Worm (Caenorhabditis elegans) whole organism, L3 larva: Measurements from ENCODE around the gene jmjd-5.

Experiments used
- R02D3.7 ChIP-seq: fragments of 150-350 bp; optimal IDR thresholded peaks from 2 replicates; lab custom pipeline; 2014; ENCODE audit warnings: missing biosample characterization, missing genetic modification characterization
- ZK546.5 ChIP-seq: sonication (generic microtip); optimal IDR thresholded peaks from 2 replicates; lab custom pipeline; 2017; ENCODE audit warnings: missing biosample characterization, missing genetic modification characterization
- ama-1 ChIP-seq: fragments of 150-350 bp; optimal IDR thresholded peaks from 2 replicates; lab custom pipeline; 2018
- ceh-82 ChIP-seq: fragments of 150-350 bp; optimal IDR thresholded peaks from 2 replicates; lab custom pipeline; 2014; ENCODE audit warnings: missing biosample characterization, missing genetic modification characterization
- elt-1 ChIP-seq: fragments of 150-350 bp; optimal IDR thresholded peaks from 2 replicates; lab custom pipeline; 2014; ENCODE audit warnings: missing biosample characterization, missing genetic modification characterization
- elt-2 ChIP-seq: sonication (generic microtip); optimal IDR thresholded peaks from 2 replicates; lab custom pipeline; 2016; ENCODE audit warnings: missing genetic modification reagents, mild to moderate bottlenecking, missing genetic modification characterization, missing compliant biosample characterization
- elt-3 ChIP-seq, 3 experiments: fragments of 150-350 bp in 1 of 3; sonication (generic microtip) in 2 of 3; optimal IDR thresholded peaks; 2 replicates in 2 of 3; 4 replicates in 1 of 3; lab custom pipeline; 2014 to 2017; ENCODE audit warnings: missing biosample characterization in 3 of 3, missing genetic modification characterization in 3 of 3
- fos-1 ChIP-seq: fragments of 150-350 bp; optimal IDR thresholded peaks from 2 replicates; lab custom pipeline; 2014; ENCODE audit warnings: missing biosample characterization, missing genetic modification characterization
- hmg-11 ChIP-seq: sonication (generic microtip); optimal IDR thresholded peaks from 2 replicates; lab custom pipeline; 2016; ENCODE audit warnings: missing genetic modification characterization, missing compliant biosample characterization
- mdl-1 ChIP-seq: fragments of 150-350 bp; optimal IDR thresholded peaks from 2 replicates; lab custom pipeline; 2014; ENCODE audit warnings: missing biosample characterization, missing genetic modification characterization
- mml-1 ChIP-seq: fragments of 150-350 bp; sonication (generic microtip); optimal IDR thresholded peaks from 3 replicates; lab custom pipeline; 2014; ENCODE audit warnings: missing biosample characterization, missing genetic modification characterization
- nfya-1 ChIP-seq: sonication (generic microtip); optimal IDR thresholded peaks from 2 replicates; lab custom pipeline; 2017; ENCODE audit warnings: missing genetic modification characterization, mild to moderate bottlenecking, missing compliant biosample characterization, antibody characterized with exemption, moderate library complexity; ENCODE audit not compliant: insufficient read depth
- nhr-12 ChIP-seq: fragments of 150-350 bp; optimal IDR thresholded peaks from 2 replicates; lab custom pipeline; 2014; ENCODE audit warnings: missing biosample characterization, missing genetic modification characterization
- nhr-23 ChIP-seq: fragments of 150-350 bp; optimal IDR thresholded peaks from 2 replicates; lab custom pipeline; 2014; ENCODE audit warnings: missing biosample characterization, missing genetic modification reagents, missing genetic modification characterization
- nhr-25 ChIP-seq: sonication (generic microtip); optimal IDR thresholded peaks from 2 replicates; lab custom pipeline; 2017; ENCODE audit warnings: missing biosample characterization, missing genetic modification characterization
- nhr-43 ChIP-seq: sonication (generic microtip); optimal IDR thresholded peaks from 2 replicates; lab custom pipeline; 2016; ENCODE audit warnings: mild to moderate bottlenecking, missing genetic modification characterization, missing compliant biosample characterization; ENCODE audit not compliant: poor library complexity, severe bottlenecking
- nhr-76 ChIP-seq: fragments of 150-350 bp; sonication (generic microtip); optimal IDR thresholded peaks from 5 replicates; lab custom pipeline; 2014; ENCODE audit warnings: missing biosample characterization, missing genetic modification characterization
- nhr-77 ChIP-seq: fragments of 150-350 bp; optimal IDR thresholded peaks from 2 replicates; lab custom pipeline; 2014; ENCODE audit warnings: missing biosample characterization, missing genetic modification characterization
- pha-4 ChIP-seq: fragments of 150-350 bp; optimal IDR thresholded peaks from 2 replicates; lab custom pipeline; 2014; ENCODE audit warnings: missing biosample characterization, missing genetic modification reagents, missing genetic modification characterization
- pqm-1 ChIP-seq: fragments of 150-350 bp; optimal IDR thresholded peaks from 2 replicates; lab custom pipeline; 2017; ENCODE audit warnings: missing biosample characterization, missing genetic modification characterization, inconsistent platforms
- snpc-4 ChIP-seq: fragments of 150-350 bp; optimal IDR thresholded peaks from 2 replicates; lab custom pipeline; 2014; ENCODE audit warnings: missing biosample characterization, missing genetic modification characterization
- unc-39 ChIP-seq: sonication (generic microtip); optimal IDR thresholded peaks from 4 replicates; lab custom pipeline; 2017; ENCODE audit warnings: missing biosample characterization, missing genetic modification characterization
- unc-62 ChIP-seq: fragments of 150-350 bp; sonication (generic microtip); optimal IDR thresholded peaks from 4 replicates; lab custom pipeline; 2014; ENCODE audit warnings: missing biosample characterization, missing genetic modification reagents, missing genetic modification characterization

Gene jmjd-5

ce11 chrV:11175336-11175938 is 48.1 kb downstream of the jmjd-5 start:
- peak; percentile 23 for TF ChIP-seq pqm-1 (tag; lab: Kevin White, UChicago)
- TF ChIP-seq nhr-43 (tag; lab: Kevin White, UChicago), result peak; percentile 35
- TF ChIP-seq nhr-77 (tag; lab: Kevin White, UChicago), result peak; percentile 2
- TF ChIP-seq elt-2 (tag; lab: Kevin White, UChicago), result peak; percentile 27
- peak; percentile 29 for TF ChIP-seq nhr-25 (tag; lab: Kevin White, UChicago)
- TF ChIP-seq snpc-4 (tag; lab: Kevin White, UChicago), result peak; percentile 93
- peak; percentile 6 for TF ChIP-seq ama-1 (lab: Kevin White, UChicago)
- TF ChIP-seq, all 47 proteins: peak for 7; not testable (repeated sequence) for 40

- TF ChIP-seq nhr-43 (tag; lab: Kevin White, UChicago) (peak; percentile 61), ama-1 (lab: Kevin White, UChicago) (peak; percentile 47), nhr-77 (tag; lab: Kevin White, UChicago) (peak; percentile 38), pqm-1 (tag; lab: Kevin White, UChicago) (peak; percentile 65), R02D3.7 (tag; lab: Kevin White, UChicago) (peak; percentile 5), snpc-4 (tag; lab: Kevin White, UChicago) (peak; percentile 97), nfya-1 (tag; lab: Kevin White, UChicago) (peak; percentile 14), elt-2 (tag; lab: Kevin White, UChicago) (peak; percentile 76)
These were observed 49.5 kb downstream of the jmjd-5 start for ce11 chrV:11176693-11177304.

DNA sequence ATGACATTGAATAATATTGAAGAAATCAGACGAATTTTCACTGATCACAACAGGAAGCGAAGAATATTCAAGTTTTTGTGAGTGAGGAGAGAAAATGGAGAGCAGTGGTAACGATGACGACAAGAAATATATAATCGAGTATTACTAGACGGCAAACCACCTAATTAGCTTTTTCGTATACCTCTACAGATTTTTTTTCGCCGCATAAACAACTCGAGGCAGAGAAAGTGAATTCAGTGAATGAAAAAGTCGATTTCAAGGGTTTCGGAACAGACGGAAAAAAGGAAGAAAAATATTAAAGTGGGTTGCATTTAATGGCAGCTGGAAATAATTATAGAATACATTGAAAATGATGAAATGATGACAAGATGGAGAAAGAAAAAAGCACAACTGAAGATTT is 50.3 kb downstream of the jmjd-5 start, which contains the start of gene gpa-1:
TSS of gene gpa-1 (minus strand) at position 101 of the 400 bp plus-strand sequence.
- TF ChIP-seq nhr-12 (no peak), mml-1 (tag; lab: Kevin White, UChicago) (no peak), elt-3 (tag; optimal IDR thresholded peaks at IDR 0.05; lab: Kevin White, UChicago) (no peak), pha-4 (no peak), mdl-1 (no peak), fos-1 (no peak), pqm-1 (tag; lab: Kevin White, UChicago) (no peak), ceh-82 (tag; lab: Kevin White, UChicago) (no peak), unc-62 (GFP tag; lab: Kevin White, UChicago) (no peak), hmg-11 (tag; lab: Kevin White, UChicago) (no peak), nhr-76 (no peak), ama-1 (lab: Kevin White, UChicago) (no peak), nhr-23 (tag; lab: Kevin White, UChicago) (no peak), elt-1 (tag; lab: Kevin White, UChicago) (no peak), ZK546.5 (tag; lab: Kevin White, UChicago) (no peak), unc-39 (no peak)
